Worm (Caenorhabditis elegans) whole organism, L4 larva: ENCODE results near the gene wdr-5.3.

Experiments used
- F44E2.7 ChIP-seq: fragments of 200-800 bp; sonication (Bioruptor generic); IDR thresholded peaks from 2 replicates; pipeline ENCODE4 v2.1.2; 2022; ENCODE audit warnings: missing genetic modification characterization, missing compliant biosample characterization
- F49E8.2 ChIP-seq: sonication (generic microtip); optimal IDR thresholded peaks from 2 replicates; lab custom pipeline; 2016; ENCODE audit warnings: missing compliant biosample characterization, mild to moderate bottlenecking, missing genetic modification characterization, borderline replicate concordance
- aha-1 ChIP-seq: fragments of 150-350 bp; peaks from one replicate; lab custom pipeline; 2014; ENCODE audit warnings: missing biosample characterization, missing genetic modification characterization
- attf-4 ChIP-seq: sonication (generic microtip); optimal IDR thresholded peaks from 3 replicates; lab custom pipeline; 2017; ENCODE audit warnings: missing biosample characterization, missing genetic modification characterization
- ceh-28 ChIP-seq: fragments of 150-350 bp; optimal IDR thresholded peaks from 2 replicates; lab custom pipeline; 2014; ENCODE audit warnings: missing biosample characterization, missing genetic modification reagents, missing genetic modification characterization
- ceh-62 ChIP-seq: sonication (generic microtip); optimal IDR thresholded peaks from 2 replicates; lab custom pipeline; 2017; ENCODE audit warnings: missing biosample characterization, missing genetic modification characterization
- ceh-82 ChIP-seq: sonication (generic microtip); optimal IDR thresholded peaks from 2 replicates; lab custom pipeline; 2017; ENCODE audit warnings: missing biosample characterization, missing genetic modification characterization
- ces-1 ChIP-seq: fragments of 150-350 bp; sonication (generic microtip); optimal IDR thresholded peaks from 4 replicates; lab custom pipeline; 2014; ENCODE audit warnings: missing biosample characterization, missing genetic modification reagents, missing genetic modification characterization
- daf-16 ChIP-seq, 3 experiments: sonication (generic microtip); optimal IDR thresholded peaks; 2 replicates each; lab custom pipeline; 2016 to 2017; ENCODE audit warnings: missing genetic modification characterization in 3 of 3, missing genetic modification reagents in 3 of 3, mild to moderate bottlenecking in 2 of 3, missing compliant biosample characterization in 2 of 3, missing biosample characterization in 1 of 3, moderate library complexity in 1 of 3
- dmd-6 ChIP-seq: fragments of 200-800 bp; sonication (Bioruptor generic); IDR thresholded peaks from 2 replicates; pipeline ENCODE4 v1.3.6; 2022; ENCODE audit warnings: missing genetic modification reagents, missing genetic modification characterization, missing compliant biosample characterization
- dmd-9 ChIP-seq: fragments of 200-800 bp; sonication (Bioruptor generic); IDR thresholded peaks from 2 replicates; pipeline ENCODE4 v1.3.6; 2022; ENCODE audit warnings: missing genetic modification reagents, missing genetic modification characterization, missing compliant biosample characterization
- dpl-1 ChIP-seq: fragments of 150-350 bp; optimal IDR thresholded peaks from 2 replicates; lab custom pipeline; 2014; ENCODE audit warnings: missing biosample characterization, missing genetic modification reagents, missing genetic modification characterization
- dve-1 ChIP-seq: sonication (generic microtip); optimal IDR thresholded peaks from 2 replicates; lab custom pipeline; 2017; ENCODE audit warnings: antibody characterized with exemption, mild to moderate bottlenecking, missing genetic modification characterization, missing compliant biosample characterization; ENCODE audit not compliant: insufficient read depth
- egl-43 ChIP-seq: fragments of 200-800 bp; sonication (Bioruptor generic); IDR thresholded peaks from 2 replicates; pipeline ENCODE4 v1.3.6; 2022; ENCODE audit warnings: missing genetic modification reagents, missing genetic modification characterization, missing compliant biosample characterization
- hlh-11 ChIP-seq: fragments of 200-800 bp; sonication (Bioruptor generic); optimal IDR thresholded peaks from 2 replicates; lab custom pipeline; 2018; ENCODE audit warnings: mild to moderate bottlenecking, missing genetic modification characterization, missing compliant biosample characterization
- hlh-30 ChIP-seq: sonication (generic microtip); optimal IDR thresholded peaks from 2 replicates; lab custom pipeline; 2017; ENCODE audit warnings: antibody characterized with exemption, mild to moderate bottlenecking, missing genetic modification characterization, missing compliant biosample characterization; ENCODE audit not compliant: insufficient read depth
- jun-1 ChIP-seq: fragments of 150-350 bp; optimal IDR thresholded peaks from 2 replicates; lab custom pipeline; 2014; ENCODE audit warnings: missing biosample characterization, missing genetic modification reagents, missing genetic modification characterization
- lin-1 ChIP-seq: fragments of 200-800 bp; sonication (Bioruptor generic); IDR thresholded peaks from 2 replicates; pipeline ENCODE4 v1.3.6; 2022; ENCODE audit warnings: missing genetic modification reagents, missing genetic modification characterization, missing compliant biosample characterization
- lin-38 ChIP-seq: fragments of 200-800 bp; sonication (Bioruptor generic); IDR thresholded peaks from 2 replicates; pipeline ENCODE4 v1.3.6; 2022; ENCODE audit warnings: missing genetic modification reagents, missing genetic modification characterization, missing compliant biosample characterization
- lin-39 ChIP-seq: fragments of 150-350 bp; optimal IDR thresholded peaks from 2 replicates; lab custom pipeline; 2014; ENCODE audit warnings: missing biosample characterization, missing genetic modification reagents, missing genetic modification characterization
- madf-9 ChIP-seq: fragments of 200-800 bp; sonication (Bioruptor generic); conservative IDR thresholded peaks from 2 replicates; pipeline ENCODE4 v1.3.6; 2022; ENCODE audit warnings: missing genetic modification reagents, missing genetic modification characterization, missing compliant biosample characterization
- mdl-1 ChIP-seq, 2 experiments: fragments of 150-350 bp in 1 of 2; sonication (generic microtip) in 1 of 2; optimal IDR thresholded peaks; 2 replicates each; lab custom pipeline; 2014 to 2017; ENCODE audit warnings: missing biosample characterization in 2 of 2, missing genetic modification characterization in 2 of 2
- mep-1 ChIP-seq: fragments of 150-350 bp; sonication (generic microtip); optimal IDR thresholded peaks from 3 replicates; lab custom pipeline; 2014; ENCODE audit warnings: missing biosample characterization, missing genetic modification characterization
- mxl-2 ChIP-seq: fragments of 200-800 bp; sonication (Bioruptor generic); conservative IDR thresholded peaks from 2 replicates; pipeline ENCODE4 v1.3.6; 2022; ENCODE audit warnings: missing genetic modification reagents, missing genetic modification characterization, missing compliant biosample characterization
- mxl-3 ChIP-seq: fragments of 200-800 bp; sonication (Bioruptor generic); optimal IDR thresholded peaks from 2 replicates; lab custom pipeline; 2018; ENCODE audit warnings: mild to moderate bottlenecking, missing genetic modification characterization, missing compliant biosample characterization
- nhr-11 ChIP-seq: fragments of 150-350 bp; optimal IDR thresholded peaks from 2 replicates; lab custom pipeline; 2014; ENCODE audit warnings: missing biosample characterization, missing genetic modification characterization
- nhr-28 ChIP-seq: fragments of 150-350 bp; optimal IDR thresholded peaks from 2 replicates; lab custom pipeline; 2014; ENCODE audit warnings: missing biosample characterization, missing genetic modification characterization
- nhr-42 ChIP-seq: fragments of 200-800 bp; sonication (Bioruptor generic); IDR thresholded peaks from 2 replicates; pipeline ENCODE4 v1.3.6; 2022; ENCODE audit warnings: missing genetic modification characterization, missing compliant biosample characterization
- nhr-48 ChIP-seq: sonication (generic microtip); optimal IDR thresholded peaks from 2 replicates; lab custom pipeline; 2016; ENCODE audit warnings: mild to moderate bottlenecking, missing genetic modification characterization, missing compliant biosample characterization
- nhr-76 ChIP-seq: fragments of 150-350 bp; optimal IDR thresholded peaks from 2 replicates; lab custom pipeline; 2014; ENCODE audit warnings: missing biosample characterization, missing genetic modification characterization
- pqm-1 ChIP-seq: sonication (generic microtip); optimal IDR thresholded peaks from 2 replicates; lab custom pipeline; 2017; ENCODE audit warnings: missing biosample characterization, missing genetic modification characterization
- saeg-2 ChIP-seq: fragments of 200-800 bp; sonication (Bioruptor generic); IDR thresholded peaks from 2 replicates; pipeline ENCODE4 v1.3.6; 2022; ENCODE audit warnings: missing genetic modification reagents, missing genetic modification characterization, missing compliant biosample characterization
- snpc-4 ChIP-seq: fragments of 150-350 bp; optimal IDR thresholded peaks from 2 replicates; lab custom pipeline; 2014; ENCODE audit warnings: missing biosample characterization, missing genetic modification characterization
- spr-1 ChIP-seq: sonication (generic microtip); optimal IDR thresholded peaks from 2 replicates; lab custom pipeline; 2016; ENCODE audit warnings: mild to moderate bottlenecking, missing genetic modification characterization, missing compliant biosample characterization
- spr-3 ChIP-seq: fragments of 200-800 bp; sonication (Bioruptor generic); optimal IDR thresholded peaks from 2 replicates; lab custom pipeline; 2018; ENCODE audit warnings: mild to moderate bottlenecking, missing genetic modification characterization, missing compliant biosample characterization
- tag-97 ChIP-seq: fragments of 200-800 bp; sonication (Bioruptor generic); IDR thresholded peaks from 2 replicates; pipeline ENCODE4 v1.3.6; 2022; ENCODE audit warnings: missing genetic modification characterization, missing compliant biosample characterization
- tra-1 ChIP-seq: fragments of 200-800 bp; sonication (Bioruptor generic); IDR thresholded peaks from 2 replicates; pipeline ENCODE4 v1.3.6; 2022; ENCODE audit warnings: missing genetic modification reagents, missing genetic modification characterization, missing compliant biosample characterization
- unc-130 ChIP-seq: sonication (generic microtip); optimal IDR thresholded peaks from 2 replicates; lab custom pipeline; 2016; ENCODE audit warnings: missing genetic modification reagents, missing genetic modification characterization, missing compliant biosample characterization
- unc-62 ChIP-seq, 3 experiments: fragments of 150-350 bp in 1 of 3; sonication (generic microtip); optimal IDR thresholded peaks in 2 of 3; peaks in 1 of 3; 1 replicate in 1 of 3; 2 replicates in 2 of 3; lab custom pipeline; 2014 to 2017; ENCODE audit warnings: missing biosample characterization in 3 of 3, missing genetic modification characterization in 3 of 3, missing genetic modification reagents in 3 of 3, missing genotype in 1 of 3
- zag-1 ChIP-seq: fragments of 150-350 bp; optimal IDR thresholded peaks from 2 replicates; lab custom pipeline; 2014; ENCODE audit warnings: missing biosample characterization, missing genetic modification characterization
- zfp-2 ChIP-seq: sonication (generic microtip); optimal IDR thresholded peaks from 2 replicates; lab custom pipeline; 2016; ENCODE audit warnings: mild to moderate bottlenecking, missing genetic modification characterization, missing compliant biosample characterization
- zfp-3 ChIP-seq: fragments of 200-800 bp; sonication (Bioruptor generic); conservative IDR thresholded peaks from 2 replicates; pipeline ENCODE4 v1.3.6; 2022; ENCODE audit warnings: missing genetic modification reagents, missing genetic modification characterization, missing compliant biosample characterization
- ztf-11 ChIP-seq: fragments of 150-350 bp; optimal IDR thresholded peaks from 2 replicates; lab custom pipeline; 2014; ENCODE audit warnings: missing biosample characterization, missing genetic modification characterization
- ztf-7 ChIP-seq: fragments of 150-350 bp; optimal IDR thresholded peaks from 2 replicates; lab custom pipeline; 2014; ENCODE audit warnings: missing biosample characterization, missing genetic modification characterization

The wdr-5.3 gene

DNA sequence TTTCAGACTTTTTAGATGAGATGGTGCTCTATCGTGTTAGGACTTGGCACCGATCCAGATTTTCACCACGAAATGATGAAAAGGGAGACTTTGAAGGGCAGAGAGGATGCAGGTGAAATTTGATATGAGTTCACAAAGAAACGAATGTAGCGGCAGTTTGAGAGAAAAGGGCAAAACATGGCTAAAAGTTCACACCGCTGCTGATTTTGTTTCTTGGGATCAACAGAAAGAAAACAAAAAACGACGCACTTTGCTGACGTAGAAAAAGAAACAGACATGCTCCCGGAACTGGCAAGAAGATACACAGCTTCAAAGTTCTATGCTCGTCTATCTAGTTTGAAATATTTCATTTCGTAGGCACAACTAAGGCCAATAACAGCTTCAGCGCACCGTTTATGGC is 13.3 kb upstream of the wdr-5.3 start:
- TF ChIP-seq unc-130 (no peak), nhr-11 (peak; percentile 34), unc-62 (GFP tag; optimal IDR thresholded peaks at IDR 0.05 in 1 of 2; lab: Kevin White, UChicago) (peak in 1 of 2 experiments; percentile 99), unc-62 (tag; optimal IDR thresholded peaks at IDR 0.05; lab: Kevin White, UChicago) (no peak), daf-16 (GFP tag; optimal IDR thresholded peaks at IDR 0.05; lab: Kevin White, UChicago) (peak in 1 of 2 experiments; percentile 41), daf-16 (tag; optimal IDR thresholded peaks at IDR 0.05; lab: Kevin White, UChicago) (no peak), dpl-1 (GFP tag; lab: Kevin White, UChicago) (no peak), ceh-28 (tag; lab: Kevin White, UChicago) (no peak)

DNA sequence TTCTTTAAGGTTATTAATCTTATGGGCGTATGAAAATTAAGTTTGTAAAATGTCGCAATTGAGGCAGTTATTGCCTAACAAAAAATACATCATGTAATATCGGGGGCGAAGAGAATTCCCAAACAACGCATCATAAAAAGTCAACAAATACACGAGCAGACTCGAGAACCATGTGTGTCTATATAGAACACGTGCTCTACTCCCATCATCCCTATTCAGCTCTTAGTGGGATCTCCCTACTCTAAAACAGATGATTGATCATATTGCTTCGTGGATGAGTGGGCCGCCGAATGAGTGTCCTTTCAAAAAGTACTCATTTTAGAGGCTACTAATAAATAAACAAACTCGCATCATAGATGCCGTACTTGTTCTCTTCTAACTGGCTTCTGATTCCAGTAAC is 12.4 kb upstream of the wdr-5.3 start:
- TF ChIP-seq nhr-76 (tag; lab: Kevin White, UChicago) = no peak
- TF ChIP-seq spr-3 (GFP tag; lab: Kevin White, UChicago) = no peak
- no peak for TF ChIP-seq zfp-2
- TF ChIP-seq pqm-1 (tag; lab: Kevin White, UChicago) = no peak
- TF ChIP-seq hlh-30 (tag; lab: Kevin White, UChicago) = peak; percentile 70
- TF ChIP-seq dmd-9 = no peak
- no peak for TF ChIP-seq F44E2.7 (GFP tag; lab: Robert Waterston, UW)
- TF ChIP-seq dve-1 (tag; lab: Kevin White, UChicago) = no peak
- peak; percentile 4 for TF ChIP-seq hlh-11
- TF ChIP-seq F49E8.2 (tag; lab: Kevin White, UChicago) = no peak
- no peak for TF ChIP-seq lin-38 (GFP tag; lab: Robert Waterston, UW)
- TF ChIP-seq aha-1 = peak; percentile 89
- TF ChIP-seq spr-1 (tag; lab: Kevin White, UChicago) = no peak
- no peak for TF ChIP-seq ceh-82 (tag; lab: Kevin White, UChicago)

DNA sequence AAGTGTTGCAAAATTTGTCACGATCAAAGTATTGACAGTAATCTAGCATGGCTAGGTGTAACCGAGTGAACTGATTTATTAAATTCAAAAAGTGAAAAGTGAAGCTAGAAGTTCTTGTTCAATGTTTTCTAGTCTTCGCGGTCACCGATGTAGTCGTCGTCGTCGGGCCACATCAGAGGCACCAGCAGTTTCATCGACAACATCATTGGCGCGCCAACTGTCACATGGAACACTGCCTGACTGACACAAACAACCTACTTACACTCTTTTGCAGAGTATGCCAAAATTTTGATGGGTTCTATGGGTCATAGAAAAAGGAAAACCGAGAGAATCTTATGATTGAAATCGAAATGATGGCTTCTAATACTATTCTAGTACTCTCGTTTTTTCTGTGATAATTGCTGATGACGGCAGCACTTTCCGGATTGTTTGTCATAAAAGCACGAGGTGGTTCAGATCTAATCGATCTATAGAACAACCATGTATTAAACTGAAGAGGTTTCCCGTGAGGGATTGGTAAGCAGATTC is 11.4 kb upstream of the wdr-5.3 start:
- TF ChIP-seq daf-16 (GFP tag; optimal IDR thresholded peaks at IDR 0.05; lab: Kevin White, UChicago) (no peak), daf-16 (tag; optimal IDR thresholded peaks at IDR 0.05; lab: Kevin White, UChicago) (peak; percentile 9), hlh-30 (tag; lab: Kevin White, UChicago) (peak; percentile 56), mdl-1 (tag; optimal IDR thresholded peaks at IDR 0.05; lab: Kevin White, UChicago) (peak; percentile 4 to 36), dve-1 (tag; lab: Kevin White, UChicago) (peak; percentile 10), pqm-1 (tag; lab: Kevin White, UChicago) (no peak), hlh-11 (peak; percentile 36), nhr-42 (no peak), aha-1 (peak; percentile 56), dmd-6 (GFP tag; lab: Robert Waterston, UW) (peak; percentile 11; the same call in 1 of the 2 replicates), tra-1 (GFP tag; lab: Robert Waterston, UW) (no peak), nhr-28 (tag; lab: Kevin White, UChicago) (peak; percentile 92), saeg-2 (GFP tag; lab: Robert Waterston, UW) (no peak), lin-1 (no peak)
- TF ChIP-seq, all 104 proteins: peak for 8

DNA sequence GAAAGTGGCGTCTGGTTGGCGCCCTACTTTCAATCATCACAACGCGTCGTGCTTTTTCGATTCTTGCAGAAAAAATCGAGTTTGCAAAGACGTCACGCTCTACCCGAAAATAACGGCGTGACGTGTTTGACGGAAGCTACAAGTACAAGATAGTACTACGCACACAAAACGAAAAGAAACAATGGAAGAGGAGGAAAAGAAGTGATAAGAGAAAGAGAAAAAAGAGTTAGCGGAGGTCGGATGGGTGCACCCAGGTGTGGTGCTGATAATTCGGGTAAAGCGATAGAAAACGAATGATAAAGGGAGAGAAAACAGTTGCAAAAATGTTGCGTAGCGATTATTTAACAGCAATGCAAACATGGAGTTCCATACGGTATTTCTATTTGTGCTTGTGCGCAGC is 10.2 kb upstream of the wdr-5.3 start:
- TF ChIP-seq ces-1 (GFP tag; lab: Kevin White, UChicago) = no peak
- no peak for TF ChIP-seq zag-1 (tag; lab: Kevin White, UChicago)
- TF ChIP-seq mep-1 (tag; lab: Kevin White, UChicago) = no peak
- TF ChIP-seq nhr-11 = no peak
- TF ChIP-seq jun-1 (tag; lab: Kevin White, UChicago) = no peak
- TF ChIP-seq ztf-11 = no peak
- TF ChIP-seq zfp-3 (GFP tag; lab: Robert Waterston, UW) = no peak
- peak in 1 of 2 experiments; percentile 45 for TF ChIP-seq mdl-1 (tag; optimal IDR thresholded peaks at IDR 0.05; lab: Kevin White, UChicago)
- TF ChIP-seq daf-16 (GFP tag; optimal IDR thresholded peaks at IDR 0.05; lab: Kevin White, UChicago) = no peak
- peak; percentile 70 for TF ChIP-seq daf-16 (tag; optimal IDR thresholded peaks at IDR 0.05; lab: Kevin White, UChicago)
- TF ChIP-seq nhr-48 (tag; lab: Kevin White, UChicago) = peak; percentile 76
- no peak for TF ChIP-seq ceh-62 (tag; lab: Kevin White, UChicago)
- TF ChIP-seq mxl-2 (GFP tag; lab: Robert Waterston, UW) = no peak
- TF ChIP-seq snpc-4 = no peak
- no peak for TF ChIP-seq saeg-2 (GFP tag; lab: Robert Waterston, UW)
- TF ChIP-seq madf-9 (GFP tag; lab: Robert Waterston, UW) = no peak
- no peak for TF ChIP-seq tag-97
- peak; percentile 69 for TF ChIP-seq aha-1
- peak; percentile 74 for TF ChIP-seq hlh-11
- no peak for TF ChIP-seq nhr-42
- no peak for TF ChIP-seq attf-4 (tag; lab: Kevin White, UChicago)
- TF ChIP-seq egl-43 = no peak
- no peak for TF ChIP-seq F44E2.7 (GFP tag; lab: Robert Waterston, UW)
- no peak for TF ChIP-seq mxl-3 (GFP tag; lab: Kevin White, UChicago)
- TF ChIP-seq lin-39 (tag; lab: Kevin White, UChicago) = no peak
- TF ChIP-seq ztf-7 (tag; lab: Kevin White, UChicago) = no peak
